Fruit fly (Drosophila melanogaster): ENCODE data around the gene mat.
"Not testable (repeated sequence)": the region's sequence is repeated elsewhere in the genome, so short reads cannot be mapped to it uniquely, and the experiment has no call there.

mat gene

dm6 chr3L:902598-902997 lies at the start of gene mat:
TSS of gene mat (plus strand) at chr3L:902898.
- TF ChIP-seq CG17801 (GFP tag; optimal IDR thresholded peaks at IDR 0.05; ENCODE audit: partially characterized antibody): no peak

- no peak for TF ChIP-seq CG17801 (GFP tag; optimal IDR thresholded peaks at IDR 0.05; ENCODE audit: partially characterized antibody)
These were observed 45.4 kb upstream of the mat start, which contains the start of gene dpr20 for dm6 chr3L:857063-858015. TSS of gene dpr20 (minus strand) at chr3L:857248.

- not testable (repeated sequence) for TF ChIP-seq CG17801 (GFP tag; optimal IDR thresholded peaks at IDR 0.05; ENCODE audit: partially characterized antibody)
These were observed 37.6 kb upstream of the mat start, which contains the start of gene CG12502 for dm6 chr3L:865096-865495. TSS of gene CG12502 (plus strand) at chr3L:865396.

dm6 chr3L:868800-869199 lies 33.9 kb upstream of the mat start:
- TF ChIP-seq CG17801 (GFP tag; optimal IDR thresholded peaks at IDR 0.05; ENCODE audit: partially characterized antibody): no peak

- TF ChIP-seq CG17801 (GFP tag; optimal IDR thresholded peaks at IDR 0.05; ENCODE audit: partially characterized antibody): no peak
These were observed 31.0 kb upstream of the mat start, which contains the start of gene Usp10 for dm6 chr3L:871713-872112. TSS of gene Usp10 (plus strand) at chr3L:871899.

dm6 chr3L:872389-872972 lies 30.2 kb upstream of the mat start:
- TF ChIP-seq CG17801 (GFP tag; optimal IDR thresholded peaks at IDR 0.05; ENCODE audit: partially characterized antibody): no peak

dm6 chr3L:875416-876011 lies 27.2 kb upstream of the mat start:
- no peak for TF ChIP-seq CG17801 (GFP tag; optimal IDR thresholded peaks at IDR 0.05; ENCODE audit: partially characterized antibody)

- no peak for TF ChIP-seq CG17801 (GFP tag; optimal IDR thresholded peaks at IDR 0.05; ENCODE audit: partially characterized antibody)
These were observed 26.6 kb upstream of the mat start for dm6 chr3L:876087-876486.

dm6 chr3L:876656-877055 lies 26.0 kb upstream of the mat start:
- TF ChIP-seq CG17801 (GFP tag; optimal IDR thresholded peaks at IDR 0.05; ENCODE audit: partially characterized antibody): no peak

- TF ChIP-seq CG17801 (GFP tag; optimal IDR thresholded peaks at IDR 0.05; ENCODE audit: partially characterized antibody): peak; percentile 69
These were observed 21.8 kb upstream of the mat start for dm6 chr3L:880851-881250.

- TF ChIP-seq CG17801 (GFP tag; optimal IDR thresholded peaks at IDR 0.05; ENCODE audit: partially characterized antibody): no peak
These were observed 21.0 kb upstream of the mat start, which contains the start of gene CG13907 for dm6 chr3L:881496-882235. TSS of gene CG13907 (minus strand) at chr3L:882013.

- TF ChIP-seq CG17801 (GFP tag; optimal IDR thresholded peaks at IDR 0.05; ENCODE audit: partially characterized antibody): no peak
These were observed 20.3 kb upstream of the mat start for dm6 chr3L:882236-882891.

dm6 chr3L:882892-883255 lies 19.8 kb upstream of the mat start:
- TF ChIP-seq CG17801 (GFP tag; optimal IDR thresholded peaks at IDR 0.05; ENCODE audit: partially characterized antibody): no peak

dm6 chr3L:883786-884185 lies 18.9 kb upstream of the mat start:
- no peak for TF ChIP-seq CG17801 (GFP tag; optimal IDR thresholded peaks at IDR 0.05; ENCODE audit: partially characterized antibody)
